Fruit fly (Drosophila melanogaster) S2 (cell line): Measurements from ENCODE around the gene CG3546.

ENCODE experiments used
- CG8478 ChIP-seq: fragments of >200 bp; optimal IDR thresholded peaks from 2 replicates; lab custom pipeline; 2018
- CTCF ChIP-seq, 2 experiments: fragments of >200 bp; optimal IDR thresholded peaks; 2 replicates each; lab custom pipeline; 2018

- TF ChIP-seq CG8478 (lab: Kevin White, UChicago), result no peak
- no peak for TF ChIP-seq CTCF (optimal IDR thresholded peaks at IDR 0.05; lab: Kevin White, UChicago)
These were observed 47.4 kb downstream of the CG3546 start for dm6 chrX:4605313-4605712.
